Fruit fly (Drosophila melanogaster) whole organism, embryonic: ENCODE results near the gene not.

ENCODE experiments used
- CG14050 ChIP-seq: fragments of 200-800 bp; sonication (Bioruptor generic); IDR thresholded peaks from 3 replicates; pipeline ENCODE4 v1.3.6; 2022; ENCODE audit warnings: missing biosample characterization, missing genetic modification characterization
- CG17568 ChIP-seq: fragments of 200-800 bp; sonication (Bioruptor generic); optimal IDR thresholded peaks from 2 replicates; lab custom pipeline; 2018; ENCODE audit warnings: missing biosample characterization, mild to moderate bottlenecking, missing genetic modification characterization, moderate library complexity
- CG1792 ChIP-seq: fragments of 200-800 bp; sonication (Bioruptor generic); optimal IDR thresholded peaks from 2 replicates; lab custom pipeline; 2016; ENCODE audit warnings: missing biosample characterization, missing genetic modification characterization
- CG3281 ChIP-seq: fragments of 200-800 bp; sonication (Bioruptor generic); optimal IDR thresholded peaks from 3 replicates; lab custom pipeline; 2017; ENCODE audit warnings: missing biosample characterization, mild to moderate bottlenecking, missing genetic modification characterization
- Dll ChIP-seq: fragments of 200-800 bp; sonication (Bioruptor generic); IDR thresholded peaks from 4 replicates; pipeline ENCODE4 v1.3.6; 2022; ENCODE audit warnings: missing biosample characterization, missing genetic modification characterization; ENCODE audit not compliant: partially characterized antibody
- HLH3B ChIP-seq: fragments of 200-800 bp; sonication (Bioruptor generic); IDR thresholded peaks from 2 replicates; pipeline ENCODE4 v1.3.6; 2022; ENCODE audit warnings: missing biosample characterization, missing genetic modification characterization
- Myb ChIP-seq: fragments of 200-800 bp; sonication (Bioruptor generic); optimal IDR thresholded peaks from 2 replicates; lab custom pipeline; 2016; ENCODE audit warnings: missing biosample characterization, missing genetic modification characterization
- Scr ChIP-seq: fragments of 200-800 bp; sonication (Bioruptor generic); IDR thresholded peaks from 2 replicates; pipeline ENCODE4 v1.3.6; 2022; ENCODE audit warnings: missing biosample characterization, missing genetic modification characterization; ENCODE audit not compliant: partially characterized antibody
- h ChIP-seq: fragments of >200 bp; optimal IDR thresholded peaks from 2 replicates; lab custom pipeline; 2017
- jing ChIP-seq: fragments of 200-800 bp; sonication (Bioruptor generic); optimal IDR thresholded peaks from 2 replicates; lab custom pipeline; 2018; ENCODE audit warnings: missing biosample characterization, mild to moderate bottlenecking, missing genetic modification characterization
- salm ChIP-seq: fragments of 200-800 bp; sonication (Bioruptor generic); optimal IDR thresholded peaks from 2 replicates; lab custom pipeline; 2018; ENCODE audit warnings: missing biosample characterization, mild to moderate bottlenecking, missing genetic modification characterization
- sob ChIP-seq: fragments of 200-800 bp; sonication (Bioruptor generic); IDR thresholded peaks from 2 replicates; pipeline ENCODE4 v1.3.6; 2022; ENCODE audit warnings: missing biosample characterization, missing genetic modification characterization
- tll ChIP-seq, 2 experiments: fragments of 200-800 bp in 1 of 2; fragments of >200 bp in 1 of 2; sonication (Bioruptor generic) in 1 of 2; optimal IDR thresholded peaks; 2 replicates each; lab custom pipeline; 2017 to 2019; ENCODE audit warnings: missing biosample characterization in 2 of 2, missing genetic modification characterization in 2 of 2, mild to moderate bottlenecking in 1 of 2, moderate library complexity in 1 of 2
- zfh1 ChIP-seq: fragments of 200-800 bp; sonication (Bioruptor generic); IDR thresholded peaks from 3 replicates; pipeline ENCODE4 v1.3.6; 2022; ENCODE audit warnings: missing biosample characterization, missing genetic modification characterization

DNA sequence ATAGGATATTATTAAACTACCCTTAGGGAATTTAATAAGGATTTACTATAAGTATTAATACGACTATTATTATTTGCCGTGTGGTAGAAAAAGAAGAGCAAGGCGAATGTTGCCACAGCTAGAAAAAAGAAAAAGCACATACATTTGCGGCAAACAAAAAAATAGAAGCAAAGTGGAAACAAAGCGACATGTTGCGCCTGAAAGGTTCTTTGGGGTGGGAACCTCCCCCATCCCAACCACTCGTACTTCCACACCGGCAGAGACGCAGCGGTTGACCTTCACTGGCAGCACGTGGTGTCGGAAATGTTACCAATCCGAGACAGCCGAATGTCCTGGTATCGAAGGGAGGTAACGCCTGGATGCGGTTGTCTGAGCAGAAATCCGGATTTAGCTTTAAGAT lies 15.4 kb upstream of the not start:
- TF ChIP-seq salm (tag; lab: Kevin White, UChicago) (no peak), zfh1 (GFP tag; lab: Robert Waterston, UW) (no peak), CG3281 (GFP tag; lab: Kevin White, UChicago) (no peak), tll (GFP tag; optimal IDR thresholded peaks at IDR 0.05; lab: Kevin White, UChicago) (no peak), CG14050 (no peak), Scr (GFP tag; lab: Robert Waterston, UW) (no peak), Dll (GFP tag; lab: Robert Waterston, UW) (no peak), CG1792 (GFP tag; lab: Kevin White, UChicago) (no peak), Myb (GFP tag; lab: Kevin White, UChicago) (no peak), sob (GFP tag; lab: Robert Waterston, UW) (no peak), CG17568 (GFP tag; lab: Kevin White, UChicago) (no peak), HLH3B (no peak), h (lab: Kevin White, UChicago) (no peak), jing (GFP tag; lab: Kevin White, UChicago) (no peak)
